Fruit fly (Drosophila melanogaster) whole organism, wandering third instar larva: ENCODE measurements around the gene Nep3.
"Not testable (repeated sequence)": the region's sequence is repeated elsewhere in the genome, so short reads cannot be mapped to it uniquely, and the experiment has no call there.

Experiments
- Rel ChIP-seq, 2 experiments: fragments of 200-800 bp; sonication (Bioruptor generic) in 1 of 2; optimal IDR thresholded peaks; 2 replicates in 1 of 2; 3 replicates in 1 of 2; lab custom pipeline; 2016 to 2019; ENCODE audit warnings: mild to moderate bottlenecking in 2 of 2, missing biosample characterization in 2 of 2, missing genetic modification characterization in 2 of 2, moderate library complexity in 1 of 2
- dsf ChIP-seq: sonication (Bioruptor generic); optimal IDR thresholded peaks from 2 replicates; lab custom pipeline; 2016; ENCODE audit warnings: missing biosample characterization, missing genetic modification characterization, borderline replicate concordance
- psq ChIP-seq: fragments of 200-800 bp; sonication (Bioruptor generic); optimal IDR thresholded peaks from 3 replicates; lab custom pipeline; 2017; ENCODE audit warnings: missing biosample characterization, mild to moderate bottlenecking, missing genetic modification characterization, moderate library complexity

DNA sequence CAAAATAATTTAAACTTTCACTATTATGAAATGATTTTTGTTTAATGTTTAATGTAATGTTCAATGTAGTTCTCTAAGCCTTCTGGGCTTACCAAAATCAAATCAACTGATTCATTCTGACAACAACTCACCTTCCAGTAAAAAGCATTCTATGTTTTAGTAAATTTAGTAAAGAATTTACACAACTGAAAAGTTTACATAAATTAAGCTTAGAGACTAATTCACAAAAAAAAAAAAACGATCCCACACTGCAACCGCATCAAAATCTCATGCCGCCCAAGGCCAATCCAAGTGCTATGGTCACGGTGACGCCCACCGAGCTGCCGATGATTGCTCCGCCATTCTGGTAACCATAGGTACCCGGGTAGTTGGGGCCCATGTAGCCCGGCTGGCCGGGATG lies 45.9 kb upstream of the Nep3 start, which contains the start of gene CG45487:
- not testable (repeated sequence) for TF ChIP-seq dsf; psq (GFP tag; lab: Kevin White, UChicago); Rel (GFP tag; optimal IDR thresholded peaks at IDR 0.05; lab: Kevin White, UChicago); Rel (tag; optimal IDR thresholded peaks at IDR 0.05; lab: Kevin White, UChicago)
